Worm (Caenorhabditis elegans) whole organism, young adult: ENCODE data around the gene arrd-13.

Experiments
- D2030.7 ChIP-seq: fragments of 200-800 bp; sonication (Bioruptor generic); IDR thresholded peaks from 2 replicates; pipeline ENCODE4 v1.3.6; 2022; ENCODE audit warnings: missing genetic modification reagents, missing genetic modification characterization, missing compliant biosample characterization
- F33H1.4 ChIP-seq: fragments of 200-800 bp; sonication (Bioruptor generic); IDR thresholded peaks from 2 replicates; pipeline ENCODE4 v1.3.6; 2022; ENCODE audit warnings: missing genetic modification reagents, missing genetic modification characterization, missing compliant biosample characterization
- F49E8.2 ChIP-seq: sonication (generic microtip); optimal IDR thresholded peaks from 3 replicates; lab custom pipeline; 2017; ENCODE audit warnings: missing genetic modification characterization, mild to moderate bottlenecking, missing compliant biosample characterization, antibody characterized with exemption, moderate library complexity; ENCODE audit not compliant: insufficient read depth
- K12H6.12 ChIP-seq: fragments of 200-800 bp; sonication (Bioruptor generic); optimal IDR thresholded peaks from 2 replicates; lab custom pipeline; 2018; ENCODE audit warnings: mild to moderate bottlenecking, missing genetic modification characterization, missing compliant biosample characterization
- Y53F4B.3 ChIP-seq: fragments of 200-800 bp; sonication (Bioruptor generic); IDR thresholded peaks from 2 replicates; pipeline ENCODE4 v1.3.6; 2022; ENCODE audit warnings: missing genetic modification reagents, missing genetic modification characterization, missing compliant biosample characterization
- Y67H2A.10 ChIP-seq: fragments of 200-800 bp; sonication (Bioruptor generic); conservative IDR thresholded peaks from 2 replicates; pipeline ENCODE4 v1.3.6; 2022; ENCODE audit warnings: missing genetic modification reagents, missing genetic modification characterization, missing compliant biosample characterization
- ZK185.1 ChIP-seq: sonication (generic microtip); optimal IDR thresholded peaks from 2 replicates; lab custom pipeline; 2016; ENCODE audit warnings: mild to moderate bottlenecking, missing genetic modification characterization, missing compliant biosample characterization; ENCODE audit not compliant: poor library complexity, severe bottlenecking
- aptf-2 ChIP-seq: fragments of 200-800 bp; sonication (Bioruptor generic); conservative IDR thresholded peaks from 2 replicates; pipeline ENCODE4 v1.3.6; 2022; ENCODE audit warnings: missing genetic modification reagents, missing genetic modification characterization, missing compliant biosample characterization
- athp-1 ChIP-seq: sonication (generic microtip); optimal IDR thresholded peaks from 2 replicates; lab custom pipeline; 2017; ENCODE audit warnings: mild to moderate bottlenecking, missing genetic modification characterization, missing compliant biosample characterization
- bed-2 ChIP-seq: fragments of 200-800 bp; sonication (Bioruptor generic); IDR thresholded peaks from 2 replicates; pipeline ENCODE4 v1.3.6; 2022; ENCODE audit warnings: missing genetic modification reagents, missing genetic modification characterization, missing compliant biosample characterization
- cebp-1 ChIP-seq, 2 experiments: fragments of 200-800 bp in 1 of 2; sonication (Bioruptor generic) in 1 of 2; sonication (generic microtip) in 1 of 2; IDR thresholded peaks in 1 of 2; optimal IDR thresholded peaks in 1 of 2; 2 replicates each; pipeline versions ENCODE4 v1.3.6 to Lab custom; 2017 to 2022; ENCODE audit warnings: missing compliant biosample characterization in 2 of 2, missing genetic modification characterization in 2 of 2, mild to moderate bottlenecking in 1 of 2, missing genetic modification reagents in 1 of 2, moderate library complexity in 1 of 2
- ceh-100 ChIP-seq: fragments of 200-800 bp; sonication (Bioruptor generic); IDR thresholded peaks from 2 replicates; pipeline ENCODE4 v1.3.6; 2022; ENCODE audit warnings: missing genetic modification reagents, missing genetic modification characterization, missing compliant biosample characterization
- ceh-27 ChIP-seq: fragments of 200-800 bp; sonication (Bioruptor generic); optimal IDR thresholded peaks from 2 replicates; lab custom pipeline; 2018; ENCODE audit warnings: mild to moderate bottlenecking, missing genetic modification characterization, moderate library complexity, missing compliant biosample characterization
- ceh-58 ChIP-seq: fragments of 200-800 bp; sonication (Bioruptor generic); IDR thresholded peaks from 2 replicates; pipeline ENCODE4 v1.3.6; 2022; ENCODE audit warnings: missing genetic modification characterization, missing compliant biosample characterization
- ceh-79 ChIP-seq: sonication (generic microtip); optimal IDR thresholded peaks from 2 replicates; lab custom pipeline; 2017; ENCODE audit warnings: mild to moderate bottlenecking, missing genetic modification characterization, missing compliant biosample characterization
- chd-7 ChIP-seq: sonication (generic microtip); optimal IDR thresholded peaks from 2 replicates; lab custom pipeline; 2016; ENCODE audit warnings: mild to moderate bottlenecking, missing genetic modification characterization, moderate library complexity, missing compliant biosample characterization
- dox-1 ChIP-seq: fragments of 200-800 bp; sonication (Bioruptor generic); IDR thresholded peaks from 2 replicates; pipeline ENCODE4 v1.3.6; 2022; ENCODE audit warnings: missing genetic modification reagents, missing genetic modification characterization, missing compliant biosample characterization
- dpff-1 ChIP-seq: sonication (generic microtip); optimal IDR thresholded peaks from 2 replicates; lab custom pipeline; 2017; ENCODE audit warnings: mild to moderate bottlenecking, missing genetic modification characterization, missing compliant biosample characterization
- dpl-1 ChIP-seq: fragments of 150-350 bp; optimal IDR thresholded peaks from 2 replicates; lab custom pipeline; 2014; ENCODE audit warnings: missing biosample characterization, missing genetic modification reagents, missing genetic modification characterization
- efl-1 ChIP-seq: fragments of 150-350 bp; optimal IDR thresholded peaks from 2 replicates; lab custom pipeline; 2014; ENCODE audit warnings: missing biosample characterization, missing genetic modification reagents, missing genetic modification characterization
- ekl-4 ChIP-seq: fragments of 200-800 bp; sonication (Bioruptor generic); IDR thresholded peaks from 2 replicates; pipeline ENCODE4 v1.3.6; 2022; ENCODE audit warnings: missing genetic modification reagents, missing genetic modification characterization, missing compliant biosample characterization
- hmg-1.2 ChIP-seq: fragments of 200-800 bp; sonication (Bioruptor generic); IDR thresholded peaks from 2 replicates; pipeline ENCODE4 v1.3.6; 2022; ENCODE audit warnings: missing genetic modification reagents, missing genetic modification characterization, missing compliant biosample characterization
- hsf-1 ChIP-seq: fragments of 200-800 bp; sonication (Bioruptor generic); IDR thresholded peaks from 2 replicates; pipeline ENCODE4 v1.3.6; 2022; ENCODE audit warnings: missing genetic modification reagents, missing genetic modification characterization, missing compliant biosample characterization
- let-526 ChIP-seq: fragments of 200-800 bp; sonication (Bioruptor generic); IDR thresholded peaks from 2 replicates; pipeline ENCODE4 v1.3.6; 2022; ENCODE audit warnings: missing genetic modification reagents, missing genetic modification characterization, missing compliant biosample characterization
- lin-35 ChIP-seq, 3 experiments: fragments of 150-350 bp in 2 of 3; sonication (generic microtip) in 1 of 3; optimal IDR thresholded peaks; 2 replicates each; lab custom pipeline; 2014 to 2018; ENCODE audit warnings: missing biosample characterization in 3 of 3, missing genetic modification characterization in 3 of 3, missing genetic modification reagents in 3 of 3
- lin-40 ChIP-seq: sonication (generic microtip); optimal IDR thresholded peaks from 2 replicates; lab custom pipeline; 2016; ENCODE audit warnings: missing genetic modification characterization, mild to moderate bottlenecking, missing compliant biosample characterization, missing genotype, missing genetic modification reagents
- lsl-1 ChIP-seq: fragments of 200-800 bp; sonication (Bioruptor generic); optimal IDR thresholded peaks from 2 replicates; lab custom pipeline; 2018; ENCODE audit warnings: mild to moderate bottlenecking, missing genetic modification characterization, moderate library complexity, missing compliant biosample characterization
- madf-3 ChIP-seq: fragments of 200-800 bp; sonication (Bioruptor generic); IDR thresholded peaks from 2 replicates; pipeline ENCODE4 v1.3.6; 2022; ENCODE audit warnings: missing genetic modification reagents, missing genetic modification characterization, missing compliant biosample characterization
- mcd-1 ChIP-seq: fragments of 200-800 bp; sonication (Bioruptor generic); IDR thresholded peaks from 2 replicates; pipeline ENCODE4 v1.3.6; 2022; ENCODE audit warnings: missing genetic modification reagents, missing genetic modification characterization, missing compliant biosample characterization
- mes-4 ChIP-seq: sonication (generic microtip); optimal IDR thresholded peaks from 2 replicates; lab custom pipeline; 2016; ENCODE audit warnings: missing genotype, missing genetic modification characterization, missing compliant biosample characterization
- nfya-1 ChIP-seq: sonication (generic microtip); optimal IDR thresholded peaks from 2 replicates; lab custom pipeline; 2017; ENCODE audit warnings: antibody characterized with exemption, missing compliant biosample characterization, missing genetic modification characterization, borderline replicate concordance; ENCODE audit not compliant: insufficient read depth
- nfyb-1 ChIP-seq: fragments of 200-800 bp; sonication (Bioruptor generic); IDR thresholded peaks from 2 replicates; pipeline ENCODE4 v1.3.6; 2022; ENCODE audit warnings: missing genetic modification reagents, missing genetic modification characterization, missing compliant biosample characterization
- nhr-80 ChIP-seq: sonication (generic microtip); optimal IDR thresholded peaks from 2 replicates; lab custom pipeline; 2016; ENCODE audit warnings: missing genetic modification characterization, missing compliant biosample characterization
- nhr-90 ChIP-seq: sonication (generic microtip); optimal IDR thresholded peaks from 2 replicates; lab custom pipeline; 2016; ENCODE audit warnings: missing genotype, mild to moderate bottlenecking, missing genetic modification characterization, missing compliant biosample characterization
- pbrm-1 ChIP-seq: fragments of 200-800 bp; sonication (Bioruptor generic); IDR thresholded peaks from 2 replicates; pipeline ENCODE4 v1.3.6; 2022; ENCODE audit warnings: missing genetic modification reagents, missing genetic modification characterization, missing compliant biosample characterization
- rcor-1 ChIP-seq: fragments of 200-800 bp; sonication (Bioruptor generic); IDR thresholded peaks from 2 replicates; pipeline ENCODE4 v1.3.6; 2022; ENCODE audit warnings: missing genetic modification reagents, missing genetic modification characterization, missing compliant biosample characterization
- rpc-1 ChIP-seq, 2 experiments: fragments of 150-350 bp in 1 of 2; sonication (generic microtip) in 1 of 2; optimal IDR thresholded peaks; 2 replicates each; lab custom pipeline; 2014 to 2018; ENCODE audit warnings: missing biosample characterization in 1 of 2, missing genetic modification characterization in 1 of 2, missing genetic modification reagents in 1 of 2, missing genotype in 1 of 2
- snpc-1.1 ChIP-seq: sonication (generic microtip); optimal IDR thresholded peaks from 2 replicates; lab custom pipeline; 2017; ENCODE audit warnings: missing genetic modification characterization, mild to moderate bottlenecking, missing compliant biosample characterization, antibody characterized with exemption, moderate library complexity, missing genotype, missing genetic modification reagents; ENCODE audit not compliant: insufficient read depth
- snpc-3.4 ChIP-seq: sonication (generic microtip); optimal IDR thresholded peaks from 2 replicates; lab custom pipeline; 2017; ENCODE audit warnings: missing genetic modification characterization, mild to moderate bottlenecking, missing compliant biosample characterization, antibody characterized with exemption, moderate library complexity, missing genotype, missing genetic modification reagents
- snpc-4 ChIP-seq, 5 experiments: fragments of 150-350 bp in 1 of 5; sonication (generic microtip) in 4 of 5; optimal IDR thresholded peaks; 2 replicates each; lab custom pipeline; 2014 to 2018; ENCODE audit warnings: missing genetic modification characterization in 5 of 5, missing biosample characterization in 3 of 5, antibody characterized with exemption in 2 of 5, mild to moderate bottlenecking in 2 of 5, missing compliant biosample characterization in 2 of 5, missing genotype in 2 of 5, moderate library complexity in 2 of 5, missing genetic modification reagents in 1 of 5
- somi-1 ChIP-seq: fragments of 200-800 bp; sonication (Bioruptor generic); optimal IDR thresholded peaks from 2 replicates; lab custom pipeline; 2018; ENCODE audit warnings: mild to moderate bottlenecking, missing genetic modification characterization, missing compliant biosample characterization
- tlf-1 ChIP-seq: fragments of 200-800 bp; sonication (Bioruptor generic); optimal IDR thresholded peaks from 2 replicates; lab custom pipeline; 2018; ENCODE audit warnings: mild to moderate bottlenecking, missing genetic modification characterization, missing compliant biosample characterization
- xnd-1 ChIP-seq: sonication (generic microtip); optimal IDR thresholded peaks from 2 replicates; lab custom pipeline; 2016; ENCODE audit warnings: missing genotype, missing genetic modification reagents, missing genetic modification characterization, missing compliant biosample characterization

arrd-13 gene

ce11 chrII:13723754-13724153, 34.5 kb upstream of the arrd-13 start (continued):
- TF ChIP-seq mcd-1 (GFP tag; lab: Robert Waterston, UW) (0 out of 2 replicates have a peak, but pooled peaks have one; percentile 17), ZK185.1 (tag; lab: Kevin White, UChicago) (no peak), nhr-90 (no peak), athp-1 (tag; lab: Kevin White, UChicago) (peak; percentile 25), lsl-1 (GFP tag; lab: Kevin White, UChicago) (peak; percentile 42), somi-1 (no peak)

- TF ChIP-seq K12H6.12 (no peak), tlf-1 (GFP tag; lab: Kevin White, UChicago) (peak; percentile 50), hsf-1 (GFP tag; lab: Robert Waterston, UW) (peak; percentile 53; the same call in 1 of the 2 replicates), ekl-4 (GFP tag; lab: Robert Waterston, UW) (peak; percentile 52; the same call in 1 of the 2 replicates), nfyb-1 (GFP tag; lab: Robert Waterston, UW) (no peak), snpc-4 (GFP tag; optimal IDR thresholded peaks at IDR 0.05; lab: Kevin White, UChicago) (no peak), snpc-4 (tag; optimal IDR thresholded peaks at IDR 0.05; lab: Kevin White, UChicago) (peak in 1 of 4 experiments; percentile 46), Y67H2A.10 (GFP tag; lab: Robert Waterston, UW) (no peak), xnd-1 (tag; lab: Kevin White, UChicago) (peak; percentile 85), ceh-100 (GFP tag; lab: Robert Waterston, UW) (peak; percentile 71), ceh-58 (GFP tag; lab: Robert Waterston, UW) (no peak), nhr-80 (tag; lab: Kevin White, UChicago) (no peak), hmg-1.2 (GFP tag; lab: Robert Waterston, UW) (0 out of 2 replicates have a peak, but pooled peaks have one; percentile 20), efl-1 (GFP tag; lab: Kevin White, UChicago) (peak; percentile 95), Y53F4B.3 (GFP tag; lab: Robert Waterston, UW) (no peak), snpc-1.1 (tag; lab: Kevin White, UChicago) (peak; percentile 35), aptf-2 (peak; percentile 70; the same call in 1 of the 2 replicates), rcor-1 (GFP tag; lab: Robert Waterston, UW) (peak; percentile 66), bed-2 (GFP tag; lab: Robert Waterston, UW) (no peak), dpl-1 (GFP tag; lab: Kevin White, UChicago) (peak; percentile 78), athp-1 (tag; lab: Kevin White, UChicago) (peak; percentile 50), snpc-3.4 (tag; lab: Kevin White, UChicago) (peak; percentile 48), mcd-1 (GFP tag; lab: Robert Waterston, UW) (peak; percentile 61), let-526 (GFP tag; lab: Robert Waterston, UW) (no peak), dpff-1 (tag; lab: Kevin White, UChicago) (no peak), ceh-27 (GFP tag; lab: Kevin White, UChicago) (no peak), lin-35 (GFP tag; optimal IDR thresholded peaks at IDR 0.05; lab: Kevin White, UChicago) (peak in 1 of 3 experiments; percentile 38), D2030.7 (peak; percentile 90), ceh-79 (tag; lab: Kevin White, UChicago) (no peak), dox-1 (GFP tag; lab: Robert Waterston, UW) (peak; percentile 47; the same call in 1 of the 2 replicates), pbrm-1 (GFP tag; lab: Robert Waterston, UW) (0 out of 2 replicates have a peak, but pooled peaks have one; percentile 8), lin-40 (tag; lab: Kevin White, UChicago) (no peak), madf-3 (GFP tag; lab: Robert Waterston, UW) (0 out of 2 replicates have a peak, but pooled peaks have one; percentile 70), nfya-1 (tag; lab: Kevin White, UChicago) (no peak), rpc-1 (optimal IDR thresholded peaks at IDR 0.05; lab: Kevin White, UChicago) (no peak), rpc-1 (tag; optimal IDR thresholded peaks at IDR 0.05; lab: Kevin White, UChicago) (no peak), nhr-90 (no peak), cebp-1 (GFP tag; IDR thresholded peaks at IDR 0.05; lab: Robert Waterston, UW) (no peak), cebp-1 (tag; optimal IDR thresholded peaks at IDR 0.05; lab: Kevin White, UChicago) (no peak), mes-4 (tag; lab: Kevin White, UChicago) (no peak), F33H1.4 (GFP tag; lab: Robert Waterston, UW) (peak; percentile 81), F49E8.2 (tag; lab: Kevin White, UChicago) (peak; percentile 22), chd-7 (tag; lab: Kevin White, UChicago) (no peak), lsl-1 (GFP tag; lab: Kevin White, UChicago) (peak; percentile 75)
These were observed 32.4 kb upstream of the arrd-13 start, which contains the start of the genes Y54G9A.7 and bub-3 for ce11 chrII:13725793-13726192. Gene Y54G9A.7, minus strand, starts transcription at chrII:13725799. Gene bub-3, plus strand, starts transcription at chrII:13726062.
